Fruit fly (Drosophila melanogaster) whole organism, embryonic: ENCODE data around the gene Tango2.

Experiments
- CG13424 ChIP-seq: fragments of 200-800 bp; sonication (Bioruptor generic); optimal IDR thresholded peaks from 2 replicates; lab custom pipeline; 2019; ENCODE audit warnings: missing biosample characterization, mild to moderate bottlenecking, missing genetic modification characterization, moderate library complexity
- CG3163 ChIP-seq: fragments of 200-800 bp; sonication (Bioruptor generic); optimal IDR thresholded peaks from 3 replicates; lab custom pipeline; 2016; ENCODE audit warnings: missing biosample characterization, missing genetic modification characterization
- CG7271 ChIP-seq: fragments of 200-800 bp; sonication (Bioruptor generic); optimal IDR thresholded peaks from 2 replicates; lab custom pipeline; 2018; ENCODE audit warnings: missing biosample characterization, mild to moderate bottlenecking, missing genetic modification characterization, moderate library complexity
- CG8478 ChIP-seq: fragments of >200 bp; optimal IDR thresholded peaks from 2 replicates; lab custom pipeline; 2018
- CG8765 ChIP-seq: fragments of 200-800 bp; sonication (Bioruptor generic); IDR thresholded peaks from 2 replicates; pipeline ENCODE4 v1.3.6; 2022; ENCODE audit warnings: missing biosample characterization, missing genetic modification characterization
- Lpt ChIP-seq: fragments of >200 bp; optimal IDR thresholded peaks from 2 replicates; lab custom pipeline; 2018; ENCODE audit warnings: missing biosample characterization, missing genetic modification characterization
- MESR4 ChIP-seq: fragments of 200-800 bp; sonication (Bioruptor generic); optimal IDR thresholded peaks from 2 replicates; lab custom pipeline; 2018; ENCODE audit warnings: missing biosample characterization, mild to moderate bottlenecking, missing genetic modification characterization, moderate library complexity
- Opbp ChIP-seq: fragments of 200-800 bp; sonication (Bioruptor generic); IDR thresholded peaks from 3 replicates; pipeline ENCODE4 v1.3.6; 2022; ENCODE audit warnings: missing biosample characterization, missing genetic modification characterization; ENCODE audit not compliant: partially characterized antibody
- Sox100B ChIP-seq: fragments of 200-800 bp; sonication (Bioruptor generic); optimal IDR thresholded peaks from 3 replicates; lab custom pipeline; 2018; ENCODE audit warnings: missing biosample characterization, mild to moderate bottlenecking, missing genetic modification characterization

DNA sequence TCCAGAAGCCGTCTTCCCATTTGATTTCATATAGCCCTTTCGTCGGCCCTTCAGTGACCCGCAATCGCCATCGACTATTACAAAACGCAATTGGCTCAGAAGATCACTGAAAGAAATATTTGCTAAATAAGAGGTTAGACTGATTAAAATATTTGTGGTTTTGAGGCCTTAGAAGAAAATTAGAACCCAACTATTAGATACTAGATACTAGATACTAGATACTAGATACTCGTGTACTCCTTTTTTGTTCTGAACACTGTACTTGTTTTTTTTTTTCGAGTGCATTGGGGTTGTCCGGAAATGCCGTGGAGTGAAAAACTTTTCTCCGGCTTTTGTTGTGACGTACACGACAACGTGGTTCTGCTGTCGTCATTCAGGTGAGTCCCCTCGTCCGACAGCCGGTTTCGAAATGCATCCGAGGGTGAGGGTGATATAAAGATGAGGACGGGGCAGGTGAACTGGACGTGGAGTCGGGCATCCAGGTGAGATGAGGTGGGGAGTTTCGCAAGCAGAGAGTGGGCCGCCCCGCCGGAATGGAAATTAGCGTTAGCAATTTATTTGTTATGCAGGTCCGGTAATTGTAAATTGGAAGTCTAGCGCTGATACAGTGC lies 13.6 kb downstream of the Tango2 start:
- TF ChIP-seq CG7271 (tag; lab: Kevin White, UChicago) (no peak), Lpt (GFP tag; lab: Kevin White, UChicago) (no peak), CG8478 (lab: Kevin White, UChicago) (no peak), Sox100B (GFP tag; lab: Kevin White, UChicago) (no peak), CG8765 (GFP tag; lab: Robert Waterston, UW) (0 out of 2 replicates have a peak, but pooled peaks have one; percentile 15), CG13424 (tag; lab: Kevin White, UChicago) (no peak), CG3163 (GFP tag; lab: Kevin White, UChicago) (no peak), MESR4 (no peak), Opbp (GFP tag; lab: Robert Waterston, UW) (no peak)
